Worm (Caenorhabditis elegans): Measurements from ENCODE around the gene madd-3.

ce11 chrX:14267781-14268180 is 28.7 kb downstream of the madd-3 start, which contains the start of gene del-1:
- no peak for TF ChIP-seq tbx-11 (GFP tag; IDR thresholded peaks at IDR 0.05)
- no peak for TF ChIP-seq hnd-1 (tag; optimal IDR thresholded peaks at IDR 0.05)

All from whole organism, early embryonic.